Worm (Caenorhabditis elegans) whole organism, L1 larva: Measurements from ENCODE around the gene K12H6.2.

Source experiments
- elt-2 ChIP-seq: sonication (generic microtip); optimal IDR thresholded peaks from 2 replicates; lab custom pipeline; 2016; ENCODE audit warnings: missing genetic modification characterization, mild to moderate bottlenecking, inconsistent platforms, missing compliant biosample characterization, missing genetic modification reagents
- grh-1 ChIP-seq: fragments of 200-800 bp; sonication (Bioruptor generic); IDR thresholded peaks from 2 replicates; pipeline ENCODE4 v1.3.6; 2022; ENCODE audit warnings: missing genetic modification reagents, missing genetic modification characterization, missing compliant biosample characterization
- nhr-71 ChIP-seq: sonication (generic microtip); optimal IDR thresholded peaks from 2 replicates; lab custom pipeline; 2016; ENCODE audit warnings: mild to moderate bottlenecking, missing genetic modification characterization, moderate library complexity, missing compliant biosample characterization
- nhr-90 ChIP-seq: sonication (generic microtip); optimal IDR thresholded peaks from 2 replicates; lab custom pipeline; 2016; ENCODE audit warnings: mild to moderate bottlenecking, missing genetic modification characterization, missing compliant biosample characterization; ENCODE audit not compliant: poor library complexity
- zag-1 ChIP-seq: fragments of 150-350 bp; optimal IDR thresholded peaks from 2 replicates; lab custom pipeline; 2014; ENCODE audit warnings: missing biosample characterization, missing genetic modification characterization

DNA sequence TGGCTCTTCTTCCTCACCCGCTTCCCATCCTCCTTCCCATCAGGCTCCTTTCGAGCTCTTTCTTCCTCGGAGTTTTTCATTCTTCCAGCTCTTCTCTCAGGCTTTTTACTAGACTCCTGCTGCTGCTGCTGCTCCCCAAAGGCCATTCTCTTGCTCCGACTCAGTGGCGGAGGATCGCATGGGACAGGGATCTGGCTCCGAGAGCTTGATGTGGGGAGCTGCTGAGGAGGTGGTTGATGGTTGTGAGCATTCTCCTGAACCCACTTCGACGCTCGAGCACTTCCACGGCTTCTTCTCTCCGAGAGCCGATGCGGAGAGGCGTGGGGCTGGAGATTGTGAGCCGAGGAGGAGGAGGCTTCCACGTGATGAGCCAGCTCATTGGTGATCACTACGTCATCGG, 29.6 kb downstream of the K12H6.2 start:
- no peak for TF ChIP-seq elt-2 (tag; lab: Kevin White, UChicago)
- no peak for TF ChIP-seq grh-1 (GFP tag; lab: Robert Waterston, UW)
- no peak for TF ChIP-seq zag-1 (tag; lab: Kevin White, UChicago)
- TF ChIP-seq nhr-71 (tag; lab: Kevin White, UChicago): no peak
- TF ChIP-seq nhr-90: no peak
